Worm (Caenorhabditis elegans) whole organism, young adult: ENCODE measurements around the gene F42A9.3.

Source experiments
- B0019.2 ChIP-seq: fragments of 200-800 bp; sonication (Bioruptor generic); conservative IDR thresholded peaks from 2 replicates; pipeline ENCODE4 v1.3.6; 2022; ENCODE audit warnings: missing genetic modification reagents, missing genetic modification characterization, missing compliant biosample characterization
- B0035.1 ChIP-seq: sonication (generic microtip); optimal IDR thresholded peaks from 2 replicates; lab custom pipeline; 2016; ENCODE audit warnings: missing genetic modification characterization, mild to moderate bottlenecking, missing compliant biosample characterization, missing genotype, missing genetic modification reagents
- F10E7.11 ChIP-seq: sonication (generic microtip); optimal IDR thresholded peaks from 2 replicates; lab custom pipeline; 2017; ENCODE audit warnings: mild to moderate bottlenecking, missing genetic modification characterization, moderate library complexity, missing compliant biosample characterization
- F33H1.4 ChIP-seq: fragments of 200-800 bp; sonication (Bioruptor generic); IDR thresholded peaks from 2 replicates; pipeline ENCODE4 v1.3.6; 2022; ENCODE audit warnings: missing genetic modification reagents, missing genetic modification characterization, missing compliant biosample characterization
- F57C9.4 ChIP-seq: sonication (generic microtip); optimal IDR thresholded peaks from 2 replicates; lab custom pipeline; 2017; ENCODE audit warnings: mild to moderate bottlenecking, missing genetic modification characterization, missing compliant biosample characterization
- K11D2.4 ChIP-seq: fragments of 200-800 bp; sonication (Bioruptor generic); IDR thresholded peaks from 2 replicates; pipeline ENCODE4 v1.3.6; 2022; ENCODE audit warnings: missing genetic modification reagents, missing genetic modification characterization, missing compliant biosample characterization
- athp-1 ChIP-seq: sonication (generic microtip); optimal IDR thresholded peaks from 2 replicates; lab custom pipeline; 2017; ENCODE audit warnings: mild to moderate bottlenecking, missing genetic modification characterization, missing compliant biosample characterization
- attf-3 ChIP-seq: fragments of 200-800 bp; sonication (Bioruptor generic); conservative IDR thresholded peaks from 2 replicates; pipeline ENCODE4 v1.3.6; 2022; ENCODE audit warnings: missing genetic modification reagents, missing genetic modification characterization, missing compliant biosample characterization
- bed-2 ChIP-seq: fragments of 200-800 bp; sonication (Bioruptor generic); IDR thresholded peaks from 2 replicates; pipeline ENCODE4 v1.3.6; 2022; ENCODE audit warnings: missing genetic modification reagents, missing genetic modification characterization, missing compliant biosample characterization
- ccch-3 ChIP-seq: fragments of 200-800 bp; sonication (Bioruptor generic); optimal IDR thresholded peaks from 2 replicates; lab custom pipeline; 2018; ENCODE audit warnings: mild to moderate bottlenecking, missing genetic modification characterization, missing compliant biosample characterization
- ceh-27 ChIP-seq: fragments of 200-800 bp; sonication (Bioruptor generic); optimal IDR thresholded peaks from 2 replicates; lab custom pipeline; 2018; ENCODE audit warnings: mild to moderate bottlenecking, missing genetic modification characterization, moderate library complexity, missing compliant biosample characterization
- ceh-79 ChIP-seq: sonication (generic microtip); optimal IDR thresholded peaks from 2 replicates; lab custom pipeline; 2017; ENCODE audit warnings: mild to moderate bottlenecking, missing genetic modification characterization, missing compliant biosample characterization
- ceh-91 ChIP-seq: fragments of 200-800 bp; sonication (Bioruptor generic); IDR thresholded peaks from 2 replicates; pipeline ENCODE4 v1.3.6; 2022; ENCODE audit warnings: missing genetic modification reagents, missing genetic modification characterization, missing compliant biosample characterization
- dpff-1 ChIP-seq: sonication (generic microtip); optimal IDR thresholded peaks from 2 replicates; lab custom pipeline; 2017; ENCODE audit warnings: mild to moderate bottlenecking, missing genetic modification characterization, missing compliant biosample characterization
- efl-1 ChIP-seq: fragments of 150-350 bp; optimal IDR thresholded peaks from 2 replicates; lab custom pipeline; 2014; ENCODE audit warnings: missing biosample characterization, missing genetic modification reagents, missing genetic modification characterization
- egl-18 ChIP-seq: fragments of 200-800 bp; sonication (Bioruptor generic); IDR thresholded peaks from 2 replicates; pipeline ENCODE4 v1.3.6; 2022; ENCODE audit warnings: missing genetic modification reagents, missing genetic modification characterization, missing compliant biosample characterization
- egrh-3 ChIP-seq: fragments of 200-800 bp; sonication (Bioruptor generic); IDR thresholded peaks from 2 replicates; pipeline ENCODE4 v1.3.6; 2022; ENCODE audit warnings: missing genetic modification reagents, missing genetic modification characterization, missing compliant biosample characterization
- ekl-4 ChIP-seq: fragments of 200-800 bp; sonication (Bioruptor generic); IDR thresholded peaks from 2 replicates; pipeline ENCODE4 v1.3.6; 2022; ENCODE audit warnings: missing genetic modification reagents, missing genetic modification characterization, missing compliant biosample characterization
- fkh-3 ChIP-seq: sonication (generic microtip); optimal IDR thresholded peaks from 2 replicates; lab custom pipeline; 2016; ENCODE audit warnings: mild to moderate bottlenecking, missing genetic modification characterization, missing compliant biosample characterization
- hlh-12 ChIP-seq: sonication (generic microtip); optimal IDR thresholded peaks from 2 replicates; lab custom pipeline; 2016; ENCODE audit warnings: missing genetic modification characterization, missing compliant biosample characterization
- hlh-26 ChIP-seq: fragments of 200-800 bp; sonication (Bioruptor generic); conservative IDR thresholded peaks from 2 replicates; pipeline ENCODE4 v1.3.6; 2022; ENCODE audit warnings: missing genetic modification reagents, missing genetic modification characterization, missing compliant biosample characterization
- hrde-1 ChIP-seq: sonication (generic microtip); optimal IDR thresholded peaks from 2 replicates; lab custom pipeline; 2016; ENCODE audit warnings: missing genetic modification characterization, mild to moderate bottlenecking, missing compliant biosample characterization, moderate library complexity, missing genotype, missing genetic modification reagents, borderline replicate concordance
- lin-54 ChIP-seq: fragments of 200-800 bp; sonication (Bioruptor generic); optimal IDR thresholded peaks from 2 replicates; lab custom pipeline; 2018; ENCODE audit warnings: mild to moderate bottlenecking, missing genetic modification characterization, missing compliant biosample characterization
- lsl-1 ChIP-seq: fragments of 200-800 bp; sonication (Bioruptor generic); optimal IDR thresholded peaks from 2 replicates; lab custom pipeline; 2018; ENCODE audit warnings: mild to moderate bottlenecking, missing genetic modification characterization, moderate library complexity, missing compliant biosample characterization
- mxl-1 ChIP-seq: sonication (generic microtip); optimal IDR thresholded peaks from 2 replicates; lab custom pipeline; 2016; ENCODE audit warnings: missing genetic modification characterization, missing compliant biosample characterization
- nhr-120 ChIP-seq: fragments of 200-800 bp; sonication (Bioruptor generic); IDR thresholded peaks from 2 replicates; pipeline ENCODE4 v1.3.6; 2022; ENCODE audit warnings: missing genetic modification characterization, missing compliant biosample characterization
- nhr-80 ChIP-seq: sonication (generic microtip); optimal IDR thresholded peaks from 2 replicates; lab custom pipeline; 2016; ENCODE audit warnings: missing genetic modification characterization, missing compliant biosample characterization
- pbrm-1 ChIP-seq: fragments of 200-800 bp; sonication (Bioruptor generic); IDR thresholded peaks from 2 replicates; pipeline ENCODE4 v1.3.6; 2022; ENCODE audit warnings: missing genetic modification reagents, missing genetic modification characterization, missing compliant biosample characterization
- pha-4 ChIP-seq: fragments of 150-350 bp; sonication (generic microtip); optimal IDR thresholded peaks from 2 replicates; lab custom pipeline; 2014; ENCODE audit warnings: missing biosample characterization, missing genetic modification reagents, missing genetic modification characterization
- rcor-1 ChIP-seq: fragments of 200-800 bp; sonication (Bioruptor generic); IDR thresholded peaks from 2 replicates; pipeline ENCODE4 v1.3.6; 2022; ENCODE audit warnings: missing genetic modification reagents, missing genetic modification characterization, missing compliant biosample characterization
- repo-1 ChIP-seq: sonication (generic microtip); optimal IDR thresholded peaks from 2 replicates; lab custom pipeline; 2017; ENCODE audit warnings: mild to moderate bottlenecking, missing genetic modification characterization, missing compliant biosample characterization
- sptf-2 ChIP-seq: fragments of 200-800 bp; sonication (Bioruptor generic); optimal IDR thresholded peaks from 2 replicates; lab custom pipeline; 2018; ENCODE audit warnings: mild to moderate bottlenecking, missing genetic modification characterization, missing compliant biosample characterization
- tlf-1 ChIP-seq: fragments of 200-800 bp; sonication (Bioruptor generic); optimal IDR thresholded peaks from 2 replicates; lab custom pipeline; 2018; ENCODE audit warnings: mild to moderate bottlenecking, missing genetic modification characterization, missing compliant biosample characterization
- unc-130 ChIP-seq: sonication (generic microtip); optimal IDR thresholded peaks from 2 replicates; lab custom pipeline; 2016; ENCODE audit warnings: missing genetic modification reagents, missing genetic modification characterization, missing compliant biosample characterization
- unc-62 ChIP-seq: fragments of 150-350 bp; optimal IDR thresholded peaks from 2 replicates; lab custom pipeline; 2014; ENCODE audit warnings: missing biosample characterization, missing genetic modification reagents, missing genetic modification characterization
- ztf-22 ChIP-seq: fragments of 200-800 bp; sonication (Bioruptor generic); optimal IDR thresholded peaks from 2 replicates; lab custom pipeline; 2018; ENCODE audit warnings: mild to moderate bottlenecking, missing genetic modification characterization, moderate library complexity, missing compliant biosample characterization
- ztf-26 ChIP-seq: sonication (generic microtip); optimal IDR thresholded peaks from 2 replicates; lab custom pipeline; 2017; ENCODE audit warnings: missing genetic modification characterization, missing compliant biosample characterization
- ztf-3 ChIP-seq: fragments of 200-800 bp; sonication (Bioruptor generic); optimal IDR thresholded peaks from 2 replicates; lab custom pipeline; 2018; ENCODE audit warnings: mild to moderate bottlenecking, missing genetic modification characterization, missing compliant biosample characterization

The F42A9.3 gene

DNA sequence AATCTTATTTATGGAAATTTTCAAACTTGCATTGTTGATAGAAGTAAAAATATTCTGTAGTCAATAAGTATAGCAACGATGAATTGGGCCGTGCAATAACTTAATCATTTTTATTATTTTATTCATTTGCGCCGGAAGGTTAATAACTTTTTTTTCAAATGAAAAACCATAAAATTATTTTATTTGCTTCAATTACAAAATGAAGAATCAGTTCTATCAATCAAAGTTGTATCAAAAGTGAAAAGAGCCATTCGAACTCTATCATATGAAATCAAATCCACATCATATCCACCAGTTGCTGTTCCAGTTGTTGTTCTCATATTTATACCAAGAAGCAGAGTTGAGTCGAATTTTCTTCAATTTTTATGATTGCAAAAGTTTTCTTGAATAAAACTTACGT, 31.4 kb downstream of the F42A9.3 start, which contains the start of gene cyp-33E1:
TSS of gene cyp-33E1 (minus strand) at position 101 of the 400 bp plus-strand sequence.
- TF ChIP-seq lin-54 (GFP tag; lab: Kevin White, UChicago): no peak
- TF ChIP-seq ccch-3 (GFP tag; lab: Kevin White, UChicago): no peak
- TF ChIP-seq B0019.2 (GFP tag; lab: Robert Waterston, UW): no peak
- TF ChIP-seq lsl-1 (GFP tag; lab: Kevin White, UChicago): no peak
- no peak for TF ChIP-seq F33H1.4 (GFP tag; lab: Robert Waterston, UW)
- no peak for TF ChIP-seq ztf-3 (GFP tag; lab: Kevin White, UChicago)
- TF ChIP-seq ceh-91 (GFP tag; lab: Robert Waterston, UW): no peak
- TF ChIP-seq B0035.1 (tag; lab: Kevin White, UChicago): no peak
- no peak for TF ChIP-seq ekl-4 (GFP tag; lab: Robert Waterston, UW)
- TF ChIP-seq ztf-26: no peak
- no peak for TF ChIP-seq unc-62 (GFP tag; lab: Kevin White, UChicago)
- TF ChIP-seq K11D2.4 (GFP tag; lab: Robert Waterston, UW): no peak
- TF ChIP-seq efl-1 (GFP tag; lab: Kevin White, UChicago): no peak
- no peak for TF ChIP-seq dpff-1 (tag; lab: Kevin White, UChicago)

DNA sequence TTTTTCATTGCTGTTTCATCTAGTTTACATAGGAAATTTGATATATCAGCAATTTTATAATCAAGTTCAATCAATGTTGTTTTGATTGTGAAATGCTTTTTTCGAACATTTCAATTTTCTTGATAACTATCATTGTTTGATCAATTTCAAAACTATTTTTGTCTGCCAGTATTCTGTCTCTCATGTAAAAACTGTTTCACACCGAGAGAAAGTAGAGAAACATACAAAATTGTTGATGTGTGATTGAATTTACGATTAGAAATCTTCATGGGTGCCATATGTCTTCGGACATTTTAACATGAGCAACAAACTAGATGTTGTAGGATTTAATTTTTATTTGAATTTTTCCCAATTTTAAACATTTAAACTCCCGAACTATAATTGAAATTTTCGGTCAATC, 33.6 kb downstream of the F42A9.3 start, which contains the start of gene C49C8.2:
TSS of gene C49C8.2 (plus strand) at position 393 of the 400 bp plus-strand sequence.
- TF ChIP-seq athp-1 (tag; lab: Kevin White, UChicago) (no peak), nhr-80 (tag; lab: Kevin White, UChicago) (peak; percentile 34)

DNA sequence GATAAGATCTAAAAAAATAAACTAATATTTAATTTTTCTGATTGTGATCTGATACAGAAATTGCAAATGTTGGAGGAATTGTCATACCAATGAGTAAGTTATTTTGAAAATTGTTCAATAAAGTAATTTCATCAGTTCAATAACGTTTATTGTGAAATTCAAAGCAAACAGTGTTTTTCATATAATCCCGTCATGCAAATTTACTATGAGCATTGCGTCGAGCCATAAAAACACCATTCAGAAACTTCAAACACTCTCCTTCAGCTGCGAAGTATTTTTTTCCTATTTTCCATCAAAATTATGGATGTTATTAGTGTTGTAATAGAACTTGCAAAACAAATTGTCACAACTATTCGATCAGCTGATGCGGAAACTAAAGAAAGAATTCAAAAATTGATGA, 34.8 kb downstream of the F42A9.3 start, which contains the start of gene C49C8.8:
TSS of gene C49C8.8 (plus strand) at position 301 of the 400 bp plus-strand sequence.
- TF ChIP-seq egl-18 (GFP tag; lab: Robert Waterston, UW): no peak

DNA sequence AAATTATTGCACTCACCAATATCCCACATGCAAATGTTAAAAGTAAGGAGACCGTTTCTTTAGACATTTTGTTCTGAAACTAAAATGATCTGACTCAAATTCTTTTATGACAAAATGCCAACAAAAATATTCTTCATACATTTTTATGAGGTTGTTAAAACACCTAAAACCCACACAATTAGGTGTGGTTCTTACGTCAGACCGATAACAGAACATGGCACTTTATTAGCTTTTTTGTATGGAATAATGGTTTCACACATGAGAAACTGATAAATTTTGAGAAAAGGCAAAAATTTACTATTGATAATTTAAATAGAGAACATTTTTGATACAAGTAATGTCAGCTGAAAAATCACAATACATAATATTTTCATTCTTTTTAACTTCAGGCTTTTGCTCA, 36.5 kb downstream of the F42A9.3 start, which contains the start of gene C49C8.5:
TSS of gene C49C8.5 (minus strand) at position 73 of the 400 bp plus-strand sequence.
- TF ChIP-seq pha-4 (tag; lab: Kevin White, UChicago) (no peak), nhr-120 (GFP tag; lab: Robert Waterston, UW) (no peak), mxl-1 (no peak), F10E7.11 (tag; lab: Kevin White, UChicago) (no peak), hlh-26 (GFP tag; lab: Robert Waterston, UW) (no peak), egrh-3 (GFP tag; lab: Robert Waterston, UW) (no peak), tlf-1 (GFP tag; lab: Kevin White, UChicago) (no peak), ceh-27 (GFP tag; lab: Kevin White, UChicago) (no peak), hrde-1 (no peak), hlh-12 (tag; lab: Kevin White, UChicago) (no peak), ztf-22 (GFP tag; lab: Kevin White, UChicago) (no peak), unc-62 (GFP tag; lab: Kevin White, UChicago) (no peak), sptf-2 (GFP tag; lab: Kevin White, UChicago) (no peak), ceh-79 (tag; lab: Kevin White, UChicago) (no peak)

DNA sequence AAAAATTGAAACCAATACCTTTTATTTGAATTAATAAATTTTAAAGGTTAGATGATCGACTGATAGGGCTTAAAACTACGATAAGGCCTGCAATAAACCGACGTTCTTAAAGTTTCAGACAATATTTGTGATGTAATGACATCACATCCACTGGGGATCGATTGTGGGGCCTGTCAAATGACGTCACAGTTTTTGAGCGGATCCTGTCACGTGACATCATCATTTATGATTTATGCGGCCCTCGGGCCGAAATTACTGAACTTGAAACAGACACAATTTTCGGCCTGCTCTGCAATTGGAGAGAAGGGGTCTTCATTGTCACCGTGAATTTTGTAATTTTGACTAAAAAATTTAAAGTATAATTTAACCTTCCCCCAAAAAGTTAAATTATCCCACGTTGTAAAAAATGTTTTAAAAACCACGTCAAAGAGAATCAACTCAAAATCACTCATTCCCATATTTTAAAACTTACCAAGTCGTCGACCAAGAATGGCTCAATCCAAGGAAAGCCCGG, 37.1 kb downstream of the F42A9.3 start, which contains the start of gene C49C8.1:
TSS of gene C49C8.1 (plus strand) at position 464 of the 514 bp plus-strand sequence.
- no peak for TF ChIP-seq rcor-1 (GFP tag; lab: Robert Waterston, UW)
- no peak for TF ChIP-seq pbrm-1
- no peak for TF ChIP-seq F57C9.4 (tag; lab: Kevin White, UChicago)
- TF ChIP-seq dpff-1 (tag; lab: Kevin White, UChicago): no peak
- TF ChIP-seq ztf-3 (GFP tag; lab: Kevin White, UChicago): no peak
- no peak for TF ChIP-seq nhr-120 (GFP tag; lab: Robert Waterston, UW)
- TF ChIP-seq repo-1: no peak
- no peak for TF ChIP-seq mxl-1
- no peak for TF ChIP-seq attf-3 (GFP tag; lab: Robert Waterston, UW)
- no peak for TF ChIP-seq unc-130
- TF ChIP-seq bed-2 (GFP tag; lab: Robert Waterston, UW): no peak
- no peak for TF ChIP-seq fkh-3 (tag; lab: Kevin White, UChicago)
